Worm (Caenorhabditis elegans): ENCODE measurements around the gene srx-16.

The srx-16 gene

ce11 chrV:6993999-6994398 is 17.9 kb downstream of the srx-16 start:
- TF ChIP-seq ztf-29 (GFP tag; IDR thresholded peaks at IDR 0.05): no peak

DNA sequence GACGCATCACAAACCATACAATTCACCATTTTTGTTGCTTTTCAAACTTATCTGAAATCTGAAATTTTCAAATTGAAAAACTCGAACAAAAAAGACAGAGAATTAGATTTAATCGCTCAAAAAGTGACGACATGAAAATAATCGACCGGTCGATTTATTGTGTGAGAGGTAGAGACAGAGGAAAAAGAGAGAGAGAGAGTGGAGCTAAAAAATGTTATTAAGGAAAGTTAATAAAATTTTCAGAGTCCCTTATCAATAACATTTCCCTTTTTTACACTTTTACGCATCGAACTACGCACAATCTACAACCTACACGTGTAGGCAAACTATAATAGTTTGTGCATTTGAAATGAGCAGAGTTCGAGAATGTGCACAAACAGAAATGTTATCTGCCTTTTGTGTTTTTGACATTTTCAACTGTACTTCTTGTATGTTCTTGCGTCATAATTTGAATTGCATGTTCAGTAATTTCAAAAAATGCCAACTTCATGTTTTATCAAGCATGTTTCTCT is 20.9 kb downstream of the srx-16 start, which contains the start of gene nhr-107:
Gene nhr-107, minus strand, starts transcription at position 51 of the 512 bp plus-strand sequence.
- TF ChIP-seq ref-1 (GFP tag; conservative IDR thresholded peaks at IDR 0.05) (no peak), T22C8.4 (GFP tag; IDR thresholded peaks at IDR 0.05) (no peak), cog-1 (tag; optimal IDR thresholded peaks at IDR 0.05) (no peak), med-1 (GFP tag; optimal IDR thresholded peaks at IDR 0.05; ENCODE audit: insufficient read depth) (no peak), klf-2 (GFP tag; conservative IDR thresholded peaks at IDR 0.05) (no peak), ztf-23 (GFP tag; IDR thresholded peaks at IDR 0.05) (no peak), ztf-29 (GFP tag; IDR thresholded peaks at IDR 0.05) (no peak), flt-1 (GFP tag; IDR thresholded peaks at IDR 0.05) (no peak), tab-1 (GFP tag; IDR thresholded peaks at IDR 0.05) (no peak)

ce11 chrV:6998303-6998884 is 22.2 kb downstream of the srx-16 start, which contains the start of gene nhr-42:
Gene nhr-42 (plus strand): TSS chrV:6998819.
- TF ChIP-seq ztf-29 (GFP tag; IDR thresholded peaks at IDR 0.05) (no peak), flt-1 (GFP tag; IDR thresholded peaks at IDR 0.05) (no peak)

- no peak for TF ChIP-seq klf-2 (GFP tag; conservative IDR thresholded peaks at IDR 0.05)
Observed at ce11 chrV:7000734-7001133, 24.6 kb downstream of the srx-16 start.

DNA sequence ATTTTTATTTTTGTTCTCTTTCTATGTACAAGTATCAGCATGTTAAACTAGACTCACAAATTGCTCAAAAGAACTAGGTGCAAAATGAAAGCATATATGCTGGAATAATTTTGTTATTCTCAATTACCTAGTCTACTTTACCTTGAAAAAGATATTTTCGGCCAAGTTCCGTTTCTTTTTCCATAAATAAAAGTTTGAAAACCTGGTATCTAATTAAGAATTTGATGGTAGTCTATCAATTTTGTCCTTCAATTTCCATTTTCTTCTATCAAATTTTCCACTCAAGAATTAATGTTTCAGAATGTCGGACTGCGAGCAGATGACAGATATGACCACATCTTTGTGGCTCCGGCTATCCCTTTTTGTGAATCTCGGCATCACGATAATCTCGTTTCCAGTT is 27.7 kb downstream of the srx-16 start, which contains the start of gene srab-4:
Gene srab-4, plus strand, starts transcription at position 301 of the 400 bp plus-strand sequence.
- TF ChIP-seq ztf-29 (GFP tag; IDR thresholded peaks at IDR 0.05): no peak
- no peak for TF ChIP-seq ztf-23 (GFP tag; IDR thresholded peaks at IDR 0.05)
- TF ChIP-seq ref-1 (GFP tag; conservative IDR thresholded peaks at IDR 0.05): no peak
- no peak for TF ChIP-seq flt-1 (GFP tag; IDR thresholded peaks at IDR 0.05)
- TF ChIP-seq med-1 (GFP tag; optimal IDR thresholded peaks at IDR 0.05; ENCODE audit: insufficient read depth): no peak
- no peak for TF ChIP-seq cog-1 (tag; optimal IDR thresholded peaks at IDR 0.05)
- no peak for TF ChIP-seq klf-2 (GFP tag; conservative IDR thresholded peaks at IDR 0.05)
- no peak for TF ChIP-seq T22C8.4 (GFP tag; IDR thresholded peaks at IDR 0.05)
- no peak for TF ChIP-seq tab-1 (GFP tag; IDR thresholded peaks at IDR 0.05)

- TF ChIP-seq ref-1 (GFP tag; conservative IDR thresholded peaks at IDR 0.05) (no peak), T22C8.4 (GFP tag; IDR thresholded peaks at IDR 0.05) (no peak), klf-2 (GFP tag; conservative IDR thresholded peaks at IDR 0.05) (no peak), ztf-23 (GFP tag; IDR thresholded peaks at IDR 0.05) (no peak), cog-1 (tag; optimal IDR thresholded peaks at IDR 0.05) (no peak), med-1 (GFP tag; optimal IDR thresholded peaks at IDR 0.05; ENCODE audit: insufficient read depth) (no peak), ztf-29 (GFP tag; IDR thresholded peaks at IDR 0.05) (no peak), tab-1 (GFP tag; IDR thresholded peaks at IDR 0.05) (no peak), flt-1 (GFP tag; IDR thresholded peaks at IDR 0.05) (no peak)
Observed at ce11 chrV:7005964-7006363, 29.8 kb downstream of the srx-16 start, which contains the start of gene spig-10. Gene spig-10 (plus strand): TSS chrV:7006264.

DNA sequence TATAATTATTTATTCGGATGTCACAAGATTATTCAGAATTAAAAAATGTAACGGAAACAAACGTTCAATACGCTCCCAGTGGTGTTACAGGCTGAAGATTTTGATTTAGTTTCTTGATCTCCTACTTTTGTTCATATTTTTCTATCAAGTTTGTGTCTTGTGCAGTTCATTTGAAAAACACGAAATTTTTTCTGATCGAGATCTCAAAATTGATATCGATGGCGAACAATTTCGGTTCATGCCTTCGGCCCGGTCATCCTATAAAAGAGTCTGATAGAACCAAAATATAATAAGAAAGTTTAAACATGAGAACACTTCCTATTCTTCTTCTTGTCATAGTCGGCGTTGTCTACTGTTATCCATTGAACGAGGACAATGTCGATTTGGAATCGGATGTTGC is 31.2 kb downstream of the srx-16 start, which contains the start of gene drd-10:
Gene drd-10, plus strand, starts transcription at position 301 of the 400 bp plus-strand sequence.
- TF ChIP-seq flt-1 (GFP tag; IDR thresholded peaks at IDR 0.05): no peak
- TF ChIP-seq ref-1 (GFP tag; conservative IDR thresholded peaks at IDR 0.05): no peak
- TF ChIP-seq ztf-23 (GFP tag; IDR thresholded peaks at IDR 0.05): no peak
- TF ChIP-seq klf-2 (GFP tag; conservative IDR thresholded peaks at IDR 0.05): no peak
- no peak for TF ChIP-seq ztf-29 (GFP tag; IDR thresholded peaks at IDR 0.05)
- no peak for TF ChIP-seq tab-1 (GFP tag; IDR thresholded peaks at IDR 0.05)
- no peak for TF ChIP-seq T22C8.4 (GFP tag; IDR thresholded peaks at IDR 0.05)
- TF ChIP-seq cog-1 (tag; optimal IDR thresholded peaks at IDR 0.05): no peak
- no peak for TF ChIP-seq med-1 (GFP tag; optimal IDR thresholded peaks at IDR 0.05; ENCODE audit: insufficient read depth)

DNA sequence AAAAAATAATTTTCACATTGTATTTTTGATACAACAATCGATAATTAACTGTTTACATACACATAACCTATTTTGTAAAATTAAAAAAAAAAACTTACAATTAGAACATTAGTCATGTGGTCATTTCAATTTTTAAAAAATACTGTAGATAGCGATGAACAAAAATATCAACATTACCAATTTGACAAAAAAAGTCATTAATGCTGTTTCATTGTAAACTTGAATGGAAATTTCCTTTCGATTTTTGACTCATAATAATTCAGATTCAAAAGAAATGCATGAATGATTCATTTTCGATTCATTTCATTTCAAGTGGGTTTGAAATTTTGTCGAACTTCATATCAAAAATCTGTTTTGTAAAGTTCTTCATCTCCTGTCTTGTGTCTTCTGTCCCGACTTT is 33.3 kb downstream of the srx-16 start, which contains the start of gene C33G8.2:
Gene C33G8.2, plus strand, starts transcription at position 301 of the 400 bp plus-strand sequence.
- no peak for TF ChIP-seq ztf-23 (GFP tag; IDR thresholded peaks at IDR 0.05)
- no peak for TF ChIP-seq T22C8.4 (GFP tag; IDR thresholded peaks at IDR 0.05)
- no peak for TF ChIP-seq ref-1 (GFP tag; conservative IDR thresholded peaks at IDR 0.05)
- no peak for TF ChIP-seq tab-1 (GFP tag; IDR thresholded peaks at IDR 0.05)
- no peak for TF ChIP-seq ztf-29 (GFP tag; IDR thresholded peaks at IDR 0.05)
- TF ChIP-seq flt-1 (GFP tag; IDR thresholded peaks at IDR 0.05): no peak
- TF ChIP-seq klf-2 (GFP tag; conservative IDR thresholded peaks at IDR 0.05): no peak
- no peak for TF ChIP-seq cog-1 (tag; optimal IDR thresholded peaks at IDR 0.05)
- TF ChIP-seq med-1 (GFP tag; optimal IDR thresholded peaks at IDR 0.05; ENCODE audit: insufficient read depth): no peak

DNA sequence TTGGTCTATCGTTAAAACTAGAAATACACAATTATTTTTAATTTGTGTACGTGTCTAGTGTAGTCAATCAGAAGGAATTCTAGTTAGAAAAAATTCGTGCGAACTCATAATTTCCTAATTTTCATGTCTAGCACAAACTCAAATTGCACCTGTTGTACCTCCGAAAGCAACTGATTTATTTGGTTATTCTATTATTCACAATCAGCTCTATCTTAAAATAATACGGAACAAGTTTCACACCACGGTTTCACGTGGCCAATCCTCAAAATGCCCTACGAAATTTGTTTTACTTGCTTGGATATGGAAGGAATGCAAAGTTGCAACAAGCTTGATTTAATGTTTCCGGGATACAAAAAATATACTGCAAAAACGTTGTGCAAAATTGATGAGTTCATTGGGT is 36.5 kb downstream of the srx-16 start, which contains the start of gene srw-127:
Gene srw-127, plus strand, starts transcription at position 301 of the 400 bp plus-strand sequence.
- no peak for TF ChIP-seq T22C8.4 (GFP tag; IDR thresholded peaks at IDR 0.05)
- no peak for TF ChIP-seq klf-2 (GFP tag; conservative IDR thresholded peaks at IDR 0.05)
- TF ChIP-seq ztf-29 (GFP tag; IDR thresholded peaks at IDR 0.05): no peak
- no peak for TF ChIP-seq tab-1 (GFP tag; IDR thresholded peaks at IDR 0.05)
- TF ChIP-seq flt-1 (GFP tag; IDR thresholded peaks at IDR 0.05): no peak
- TF ChIP-seq ref-1 (GFP tag; conservative IDR thresholded peaks at IDR 0.05): no peak

DNA sequence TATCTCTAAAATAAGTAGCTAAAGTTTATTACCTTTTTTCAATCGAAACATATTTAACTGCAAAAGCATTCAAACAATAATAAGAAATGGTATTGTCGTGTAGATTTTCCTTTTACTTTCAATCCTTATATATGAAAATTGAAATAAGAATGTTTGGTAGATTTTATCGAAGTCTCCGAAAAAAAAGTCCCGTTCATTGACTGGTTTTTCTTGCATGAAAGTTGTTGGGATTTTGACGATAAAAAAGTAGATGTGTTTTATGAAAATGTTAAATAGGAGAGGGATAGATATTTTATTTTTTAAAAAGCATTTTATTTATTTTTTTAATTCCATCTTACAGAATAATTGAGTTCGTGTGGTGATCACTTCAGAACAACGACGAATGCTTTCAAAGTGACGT is 39.7 kb downstream of the srx-16 start, which contains the start of gene C33G8.13:
Gene C33G8.13, minus strand, starts transcription at position 101 of the 400 bp plus-strand sequence.
- no peak for TF ChIP-seq ztf-23 (GFP tag; IDR thresholded peaks at IDR 0.05)
- TF ChIP-seq ref-1 (GFP tag; conservative IDR thresholded peaks at IDR 0.05): no peak
- no peak for TF ChIP-seq tab-1 (GFP tag; IDR thresholded peaks at IDR 0.05)
- TF ChIP-seq ztf-29 (GFP tag; IDR thresholded peaks at IDR 0.05): no peak
- no peak for TF ChIP-seq flt-1 (GFP tag; IDR thresholded peaks at IDR 0.05)
- TF ChIP-seq cog-1 (tag; optimal IDR thresholded peaks at IDR 0.05): no peak
- TF ChIP-seq T22C8.4 (GFP tag; IDR thresholded peaks at IDR 0.05): no peak
- no peak for TF ChIP-seq klf-2 (GFP tag; conservative IDR thresholded peaks at IDR 0.05)
- TF ChIP-seq med-1 (GFP tag; optimal IDR thresholded peaks at IDR 0.05; ENCODE audit: insufficient read depth): no peak

All from whole organism, midembryonic.